Worm (Caenorhabditis elegans): ENCODE measurements around the gene paa-1.

Gene paa-1

ce11 chrIII:5469090-5469489 lies 18.6 kb downstream of the paa-1 start:
- no peak for TF ChIP-seq mdl-1 (tag; optimal IDR thresholded peaks at IDR 0.05)
- TF ChIP-seq nhr-25 (tag; optimal IDR thresholded peaks at IDR 0.05): no peak
- TF ChIP-seq ztf-11 (tag; optimal IDR thresholded peaks at IDR 0.05): no peak
- TF ChIP-seq nhr-23 (tag; optimal IDR thresholded peaks at IDR 0.05): no peak
- TF ChIP-seq F13H6.1 (tag; optimal IDR thresholded peaks at IDR 0.05): no peak
- no peak for TF ChIP-seq alr-1 (tag; optimal IDR thresholded peaks at IDR 0.05)
- TF ChIP-seq blmp-1 (tag; optimal IDR thresholded peaks at IDR 0.05; ENCODE audit: insufficient read depth): no peak
- no peak for TF ChIP-seq sma-9 (GFP tag; optimal IDR thresholded peaks at IDR 0.05)
- no peak for TF ChIP-seq sma-9 (tag; optimal IDR thresholded peaks at IDR 0.05)

- TF ChIP-seq lsy-2 (tag; optimal IDR thresholded peaks at IDR 0.05): peak in 1 of 2 experiments; percentile 2
- no peak for TF ChIP-seq snpc-4 (tag; optimal IDR thresholded peaks at IDR 0.05)
- TF ChIP-seq nhr-21 (tag; optimal IDR thresholded peaks at IDR 0.05): peak; percentile 54
- TF ChIP-seq gmeb-1 (tag; optimal IDR thresholded peaks at IDR 0.05): peak; percentile 35
- no peak for TF ChIP-seq sem-4 (tag; optimal IDR thresholded peaks at IDR 0.05)
- TF ChIP-seq mab-5 (tag; optimal IDR thresholded peaks at IDR 0.05): no peak
- TF ChIP-seq sma-9 (GFP tag; optimal IDR thresholded peaks at IDR 0.05): peak; percentile 80
- TF ChIP-seq sma-9 (tag; optimal IDR thresholded peaks at IDR 0.05): no peak
- peak; percentile 68 for TF ChIP-seq egl-27 (tag; optimal IDR thresholded peaks at IDR 0.05)
- TF ChIP-seq ceh-16 (tag; optimal IDR thresholded peaks at IDR 0.05): no peak
- TF ChIP-seq blmp-1 (tag; optimal IDR thresholded peaks at IDR 0.05; ENCODE audit: insufficient read depth): peak; percentile 27
- TF ChIP-seq elt-1 (tag; optimal IDR thresholded peaks at IDR 0.05): no peak
- TF ChIP-seq fos-1 (tag; optimal IDR thresholded peaks at IDR 0.05): peak; percentile 14
- TF ChIP-seq sma-3 (GFP tag; optimal IDR thresholded peaks at IDR 0.05): peak; percentile 97
Observed at ce11 chrIII:5472693-5473092, 22.2 kb downstream of the paa-1 start.

ce11 chrIII:5474176-5474575 lies 23.6 kb downstream of the paa-1 start, which contains the start of gene lon-1:
Gene lon-1, plus strand, starts transcription at chrIII:5474476.
- TF ChIP-seq ztf-1 (GFP tag; conservative IDR thresholded peaks at IDR 0.05): no peak
- no peak for TF ChIP-seq sma-9 (GFP tag; optimal IDR thresholded peaks at IDR 0.05)
- TF ChIP-seq sma-9 (tag; optimal IDR thresholded peaks at IDR 0.05): no peak
- TF ChIP-seq egl-27 (tag; optimal IDR thresholded peaks at IDR 0.05): no peak
- TF ChIP-seq nhr-23 (tag; optimal IDR thresholded peaks at IDR 0.05): no peak
- TF ChIP-seq lsy-2 (tag; optimal IDR thresholded peaks at IDR 0.05): no peak
- TF ChIP-seq blmp-1 (tag; optimal IDR thresholded peaks at IDR 0.05; ENCODE audit: insufficient read depth): no peak
- no peak for TF ChIP-seq nhr-25 (tag; optimal IDR thresholded peaks at IDR 0.05)
- TF ChIP-seq lin-11 (tag; optimal IDR thresholded peaks at IDR 0.05): no peak

ce11 chrIII:5478011-5478410 lies 27.5 kb downstream of the paa-1 start, which contains the start of gene R02F2.10:
Gene R02F2.10, plus strand, starts transcription at chrIII:5478311.
- TF ChIP-seq nhr-11 (tag; optimal IDR thresholded peaks at IDR 0.05) (no peak), dmd-4 (tag; optimal IDR thresholded peaks at IDR 0.05) (no peak), snpc-4 (tag; optimal IDR thresholded peaks at IDR 0.05) (no peak), elt-1 (tag; optimal IDR thresholded peaks at IDR 0.05) (no peak), nhr-25 (tag; optimal IDR thresholded peaks at IDR 0.05) (no peak), skn-1 (tag; optimal IDR thresholded peaks at IDR 0.05) (no peak), ztf-4 (tag; optimal IDR thresholded peaks at IDR 0.05) (no peak), crh-2 (tag; optimal IDR thresholded peaks at IDR 0.05) (no peak), lsy-2 (tag; optimal IDR thresholded peaks at IDR 0.05) (no peak), mdl-1 (tag; optimal IDR thresholded peaks at IDR 0.05) (no peak), egl-27 (tag; optimal IDR thresholded peaks at IDR 0.05) (no peak), nhr-237 (tag; optimal IDR thresholded peaks at IDR 0.05) (no peak), ZK546.5 (tag; optimal IDR thresholded peaks at IDR 0.05) (no peak), lin-39 (tag; optimal IDR thresholded peaks at IDR 0.05) (no peak), fos-1 (tag; optimal IDR thresholded peaks at IDR 0.05) (no peak)

- TF ChIP-seq mbf-1 (tag; optimal IDR thresholded peaks at IDR 0.05): no peak
- TF ChIP-seq mab-5 (tag; optimal IDR thresholded peaks at IDR 0.05): no peak
- TF ChIP-seq sem-4 (tag; optimal IDR thresholded peaks at IDR 0.05): no peak
- TF ChIP-seq aly-2 (tag; optimal IDR thresholded peaks at IDR 0.05): no peak
- no peak for TF ChIP-seq mdl-1 (tag; optimal IDR thresholded peaks at IDR 0.05)
- TF ChIP-seq nhr-129 (tag; optimal IDR thresholded peaks at IDR 0.05): no peak
Observed at ce11 chrIII:5478824-5479368, 28.4 kb downstream of the paa-1 start, which contains the start of the genes R02F2.6 and R02F2.5. Gene R02F2.6, minus strand, starts transcription at chrIII:5478924. Gene R02F2.5, plus strand, starts transcription at chrIII:5479318.

Data from whole organism, L2 larva.